Worm (Caenorhabditis elegans): ENCODE results near the gene unc-36.

- TF ChIP-seq lin-15B (tag; optimal IDR thresholded peaks at IDR 0.05) = no peak
- no peak for TF ChIP-seq ceh-82 (tag; optimal IDR thresholded peaks at IDR 0.05)
- no peak for TF ChIP-seq nhr-76 (tag; optimal IDR thresholded peaks at IDR 0.05)
Observed at ce11 chrIII:8247051-8247450, 46.0 kb upstream of the unc-36 start, which contains the start of gene C02F5.13.
